Worm (Caenorhabditis elegans) whole organism, early embryonic: Measurements from ENCODE around the gene ttr-25.
A peak's percentile ranks its signal among the peaks of the same experiment; 100 is the strongest.

Experiments used
- ama-1 ChIP-seq: fragments of 150-350 bp; optimal IDR thresholded peaks from 2 replicates; lab custom pipeline; 2014
- ceh-13 ChIP-seq: fragments of 200-800 bp; sonication (Bioruptor generic); optimal IDR thresholded peaks from 2 replicates; lab custom pipeline; 2018; ENCODE audit warnings: mild to moderate bottlenecking, missing genetic modification characterization, missing compliant biosample characterization
- ceh-36 ChIP-seq: sonication (generic microtip); optimal IDR thresholded peaks from 2 replicates; lab custom pipeline; 2016; ENCODE audit warnings: missing genetic modification characterization, inconsistent platforms, missing compliant biosample characterization
- pes-1 ChIP-seq: fragments of 200-800 bp; sonication (Bioruptor generic); IDR thresholded peaks from 2 replicates; pipeline ENCODE4 v1.3.6; 2022; ENCODE audit warnings: missing genetic modification reagents, missing genetic modification characterization, missing compliant biosample characterization

ce11 chrV:18581393-18582113, 25.0 kb downstream of the ttr-25 start:
- peak; percentile 84 for TF ChIP-seq ceh-36 (tag; lab: Kevin White, UChicago)
- no peak for TF ChIP-seq ama-1 (lab: Kevin White, UChicago)
- no peak for TF ChIP-seq pes-1 (GFP tag; lab: Robert Waterston, UW)
- TF ChIP-seq ceh-13 (GFP tag; lab: Kevin White, UChicago): no peak
